Fruit fly (Drosophila melanogaster) whole organism, wandering third instar larva: Measurements from ENCODE around the gene CG9107.

Experiments
- CG32264 ChIP-seq: fragments of 200-800 bp; sonication (Bioruptor generic); optimal IDR thresholded peaks from 2 replicates; lab custom pipeline; 2016; ENCODE audit warnings: missing biosample characterization, missing genetic modification characterization
- lola ChIP-seq: fragments of >200 bp; optimal IDR thresholded peaks from 2 replicates; lab custom pipeline; 2017; ENCODE audit warnings: missing biosample characterization, missing genetic modification characterization

DNA sequence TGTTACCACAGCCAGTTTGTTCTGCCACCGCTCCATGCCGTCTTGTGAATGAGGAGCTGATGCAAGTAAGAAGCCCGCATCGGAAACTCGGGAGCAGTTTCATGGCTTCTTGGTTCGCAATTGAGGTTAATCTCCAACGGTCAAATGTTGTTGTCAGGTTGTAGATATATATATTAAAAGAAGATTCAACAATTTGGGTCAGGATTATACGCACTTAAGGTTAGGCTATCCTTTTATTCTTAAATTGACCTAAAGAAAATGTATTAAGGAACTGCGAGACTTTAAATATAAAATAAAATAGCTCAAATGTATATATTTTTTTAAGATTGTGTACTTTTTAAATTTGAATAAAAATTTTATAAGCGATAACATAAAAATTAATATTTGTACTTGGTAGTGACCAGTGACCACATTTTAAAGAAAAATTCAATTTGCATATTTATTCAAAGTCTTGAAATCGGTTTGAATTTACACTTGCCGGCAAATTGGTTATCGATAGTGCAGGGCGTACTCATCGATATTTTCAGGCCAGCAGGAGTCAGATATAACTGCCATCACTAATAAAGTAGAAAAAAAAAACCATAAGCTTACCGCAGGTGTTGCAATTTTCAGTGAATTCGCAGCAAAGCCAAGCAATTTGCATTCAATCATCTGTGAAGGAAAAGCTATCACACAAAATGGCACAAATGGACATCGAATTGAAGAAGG is 44.4 kb upstream of the CG9107 start, which contains the start of the genes CG9150 and Pfdn1:
- TF ChIP-seq CG32264 (GFP tag; lab: Kevin White, UChicago) (no peak), lola (no peak)
